Worm (Caenorhabditis elegans) whole organism, L4 larva: ENCODE data around the gene dohh-1.
A peak's percentile ranks its signal among the peaks of the same experiment; 100 is the strongest.

Experiments used
- ceh-28 ChIP-seq: fragments of 150-350 bp; optimal IDR thresholded peaks from 2 replicates; lab custom pipeline; 2014; ENCODE audit warnings: missing biosample characterization, missing genetic modification reagents, missing genetic modification characterization
- dve-1 ChIP-seq: sonication (generic microtip); optimal IDR thresholded peaks from 2 replicates; lab custom pipeline; 2017; ENCODE audit warnings: antibody characterized with exemption, mild to moderate bottlenecking, missing genetic modification characterization, missing compliant biosample characterization; ENCODE audit not compliant: insufficient read depth
- lim-7 ChIP-seq: fragments of 200-800 bp; sonication (Bioruptor generic); IDR thresholded peaks from 2 replicates; pipeline ENCODE4 v1.3.6; 2022; ENCODE audit warnings: missing genetic modification characterization, missing compliant biosample characterization
- lin-29 ChIP-seq: fragments of 200-800 bp; sonication (Bioruptor generic); IDR thresholded peaks from 2 replicates; pipeline ENCODE4 v1.3.6; 2022; ENCODE audit warnings: missing genetic modification reagents, missing genetic modification characterization, missing compliant biosample characterization
- lin-39 ChIP-seq: fragments of 150-350 bp; optimal IDR thresholded peaks from 2 replicates; lab custom pipeline; 2014; ENCODE audit warnings: missing biosample characterization, missing genetic modification reagents, missing genetic modification characterization
- nhr-76 ChIP-seq: fragments of 150-350 bp; optimal IDR thresholded peaks from 2 replicates; lab custom pipeline; 2014; ENCODE audit warnings: missing biosample characterization, missing genetic modification characterization
- spr-1 ChIP-seq: sonication (generic microtip); optimal IDR thresholded peaks from 2 replicates; lab custom pipeline; 2016; ENCODE audit warnings: mild to moderate bottlenecking, missing genetic modification characterization, missing compliant biosample characterization
- zag-1 ChIP-seq: fragments of 150-350 bp; optimal IDR thresholded peaks from 2 replicates; lab custom pipeline; 2014; ENCODE audit warnings: missing biosample characterization, missing genetic modification characterization
- zfp-3 ChIP-seq: fragments of 200-800 bp; sonication (Bioruptor generic); conservative IDR thresholded peaks from 2 replicates; pipeline ENCODE4 v1.3.6; 2022; ENCODE audit warnings: missing genetic modification reagents, missing genetic modification characterization, missing compliant biosample characterization

ce11 chrII:10548778-10549671 is 30.7 kb upstream of the dohh-1 start:
- TF ChIP-seq lim-7 (GFP tag; lab: Robert Waterston, UW) (peak; percentile 74), ceh-28 (tag; lab: Kevin White, UChicago) (no peak), dve-1 (peak; percentile 71), zag-1 (tag; lab: Kevin White, UChicago) (no peak), lin-39 (tag; lab: Kevin White, UChicago) (peak; percentile 76), nhr-76 (tag; lab: Kevin White, UChicago) (no peak), lin-29 (GFP tag; lab: Robert Waterston, UW) (no peak), zfp-3 (GFP tag; lab: Robert Waterston, UW) (peak; percentile 84), spr-1 (peak; percentile 63)
